Fruit fly (Drosophila melanogaster): ENCODE results near the gene CG15286.

CG15286 gene

dm6 chr2L:14355852-14356174 lies 17.8 kb downstream of the CG15286 start:
- TF ChIP-seq fru (GFP tag; optimal IDR thresholded peaks at IDR 0.05) (peak; percentile 24), dmrt93B (GFP tag; optimal IDR thresholded peaks at IDR 0.05) (no peak)

dm6 chr2L:14356279-14356678 lies 18.2 kb downstream of the CG15286 start:
- TF ChIP-seq foxo (GFP tag; optimal IDR thresholded peaks at IDR 0.05) (no peak), Hnf4 (GFP tag; optimal IDR thresholded peaks at IDR 0.05) (peak; percentile 13), GATAd (GFP tag; optimal IDR thresholded peaks at IDR 0.05) (no peak), Hr83 (GFP tag; optimal IDR thresholded peaks at IDR 0.05; ENCODE audit: poor library complexity, severe bottlenecking) (peak; percentile 27)

- TF ChIP-seq h (GFP tag; optimal IDR thresholded peaks at IDR 0.05), result peak; percentile 17
- peak; percentile 10 for TF ChIP-seq OdsH (GFP tag; optimal IDR thresholded peaks at IDR 0.05)
- peak; percentile 25 for TF ChIP-seq br (GFP tag; optimal IDR thresholded peaks at IDR 0.05)
- no peak for TF ChIP-seq Dfd (GFP tag; optimal IDR thresholded peaks at IDR 0.05)
- peak; percentile 50 for TF ChIP-seq rgr (GFP tag; optimal IDR thresholded peaks at IDR 0.05)
- peak; percentile 34 for TF ChIP-seq Hr83 (GFP tag; optimal IDR thresholded peaks at IDR 0.05; ENCODE audit: poor library complexity, severe bottlenecking)
- no peak for TF ChIP-seq GATAd (GFP tag; optimal IDR thresholded peaks at IDR 0.05)
Measured at dm6 chr2L:14356793-14357372, 18.8 kb downstream of the CG15286 start.

dm6 chr2L:14358780-14359462 lies 20.9 kb downstream of the CG15286 start, which contains the start of gene Pgant35A:
TSS of gene Pgant35A (plus strand) at chr2L:14359252.
- no peak for TF ChIP-seq lola (GFP tag; optimal IDR thresholded peaks at IDR 0.05)
- TF ChIP-seq CrebA (GFP tag; optimal IDR thresholded peaks at IDR 0.05; ENCODE audit: borderline replicate concordance), result no peak
- no peak for TF ChIP-seq Mio (GFP tag; optimal IDR thresholded peaks at IDR 0.05)
- no peak for TF ChIP-seq GATAd (GFP tag; optimal IDR thresholded peaks at IDR 0.05)
- no peak for TF ChIP-seq Hr83 (GFP tag; optimal IDR thresholded peaks at IDR 0.05; ENCODE audit: poor library complexity, severe bottlenecking)
- TF ChIP-seq foxo (GFP tag; optimal IDR thresholded peaks at IDR 0.05), result peak in 1 of 2 experiments; percentile 44
- peak; percentile 26 for TF ChIP-seq Hnf4 (GFP tag; optimal IDR thresholded peaks at IDR 0.05)
- peak; percentile 26 for TF ChIP-seq brk (GFP tag; optimal IDR thresholded peaks at IDR 0.05)
- TF ChIP-seq CG9705 (GFP tag; optimal IDR thresholded peaks at IDR 0.05), result no peak
- TF ChIP-seq rgr (GFP tag; optimal IDR thresholded peaks at IDR 0.05), result peak; percentile 55
- TF ChIP-seq sv (GFP tag; optimal IDR thresholded peaks at IDR 0.05), result no peak
- TF ChIP-seq dl (GFP tag; optimal IDR thresholded peaks at IDR 0.05; ENCODE audit: insufficient read depth in 1 of 2, partially characterized antibody in 2 of 2), result no peak
- TF ChIP-seq OdsH (GFP tag; optimal IDR thresholded peaks at IDR 0.05), result no peak
- TF ChIP-seq br (GFP tag; optimal IDR thresholded peaks at IDR 0.05), result peak; percentile 34
- no peak for TF ChIP-seq dsf (GFP tag; optimal IDR thresholded peaks at IDR 0.05; ENCODE audit: borderline replicate concordance)
- TF ChIP-seq N (GFP tag; optimal IDR thresholded peaks at IDR 0.05), result no peak
- no peak for TF ChIP-seq CG32264 (GFP tag; optimal IDR thresholded peaks at IDR 0.05)
- no peak for TF ChIP-seq h (GFP tag; optimal IDR thresholded peaks at IDR 0.05)
- TF ChIP-seq Dfd (GFP tag; optimal IDR thresholded peaks at IDR 0.05), result no peak
- peak; percentile 13 for TF ChIP-seq ey (GFP tag; optimal IDR thresholded peaks at IDR 0.05)
- TF ChIP-seq Sp1 (GFP tag; optimal IDR thresholded peaks at IDR 0.05), result peak; percentile 34
- TF ChIP-seq dmrt93B (GFP tag; optimal IDR thresholded peaks at IDR 0.05), result no peak
- TF ChIP-seq Myc (optimal IDR thresholded peaks at IDR 0.05), result peak; percentile 99
- TF ChIP-seq sage (GFP tag; optimal IDR thresholded peaks at IDR 0.05), result no peak
- peak; percentile 27 for TF ChIP-seq psq (GFP tag; optimal IDR thresholded peaks at IDR 0.05)
- TF ChIP-seq Dif (GFP tag; optimal IDR thresholded peaks at IDR 0.05; ENCODE audit: partially characterized antibody), result no peak
- TF ChIP-seq pan (optimal IDR thresholded peaks at IDR 0.05), result no peak
- TF ChIP-seq Jra (GFP tag; optimal IDR thresholded peaks at IDR 0.05), result peak; percentile 13
- TF ChIP-seq usp (GFP tag; optimal IDR thresholded peaks at IDR 0.05), result no peak
- TF ChIP-seq Rel (GFP tag; optimal IDR thresholded peaks at IDR 0.05), result no peak
- peak; percentile 24 for TF ChIP-seq Rel (tag; optimal IDR thresholded peaks at IDR 0.05)
- TF ChIP-seq Abd-B (GFP tag; optimal IDR thresholded peaks at IDR 0.05), result no peak
- peak; percentile 89 for TF ChIP-seq woc (GFP tag; optimal IDR thresholded peaks at IDR 0.05)
- TF ChIP-seq tai (GFP tag; optimal IDR thresholded peaks at IDR 0.05), result no peak
- TF ChIP-seq Hr78 (GFP tag; optimal IDR thresholded peaks at IDR 0.05), result no peak
- peak; percentile 38 for TF ChIP-seq HLH106 (tag; optimal IDR thresholded peaks at IDR 0.05)
- TF ChIP-seq fru (GFP tag; optimal IDR thresholded peaks at IDR 0.05), result peak; percentile 30
- no peak for TF ChIP-seq jim (GFP tag; optimal IDR thresholded peaks at IDR 0.05)
- TF ChIP-seq Vsx2 (GFP tag; optimal IDR thresholded peaks at IDR 0.05; ENCODE audit: partially characterized antibody), result no peak

All from whole organism, wandering third instar larva.